Fruit fly (Drosophila melanogaster): ENCODE data around the gene Adhr.

Gene Adhr

dm6 chr2L:14568507-14569104 lies 46.7 kb upstream of the Adhr start:
- TF ChIP-seq Rfx (GFP tag; IDR thresholded peaks at IDR 0.05) (no peak), nom (GFP tag; optimal IDR thresholded peaks at IDR 0.05) (peak; percentile 21), CG9876 (GFP tag; optimal IDR thresholded peaks at IDR 0.05) (no peak), CG2129 (GFP tag; IDR thresholded peaks at IDR 0.05; ENCODE audit: partially characterized antibody) (no peak), bsh (GFP tag; optimal IDR thresholded peaks at IDR 0.05) (peak in 1 of 2 experiments; percentile 5), crol (GFP tag; IDR thresholded peaks at IDR 0.05) (peak; percentile 52), CG3065 (GFP tag; optimal IDR thresholded peaks at IDR 0.05) (peak; percentile 51), CG17802 (tag; optimal IDR thresholded peaks at IDR 0.05) (no peak), CG4820 (GFP tag; optimal IDR thresholded peaks at IDR 0.05) (no peak), CG14441 (GFP tag; IDR thresholded peaks at IDR 0.05) (no peak), CG17385 (GFP tag; optimal IDR thresholded peaks at IDR 0.05) (peak; percentile 8)

- peak; percentile 82 for TF ChIP-seq D19A (tag; optimal IDR thresholded peaks at IDR 0.05)
- TF ChIP-seq tap (tag; optimal IDR thresholded peaks at IDR 0.05) = no peak
These were observed 46.1 kb upstream of the Adhr start for dm6 chr2L:14569301-14569700.

dm6 chr2L:14570129-14570528 lies 45.2 kb upstream of the Adhr start:
- no peak for TF ChIP-seq luna (GFP tag; optimal IDR thresholded peaks at IDR 0.05)
- TF ChIP-seq Max (GFP tag; optimal IDR thresholded peaks at IDR 0.05) = no peak
- no peak for TF ChIP-seq onecut (GFP tag; IDR thresholded peaks at IDR 0.05)
- no peak for TF ChIP-seq CG13775 (GFP tag; optimal IDR thresholded peaks at IDR 0.05)
- TF ChIP-seq pho (GFP tag; optimal IDR thresholded peaks at IDR 0.05) = no peak
- TF ChIP-seq CG7271 (tag; optimal IDR thresholded peaks at IDR 0.05) = no peak
- no peak for TF ChIP-seq CG9609 (GFP tag; optimal IDR thresholded peaks at IDR 0.05)
- no peak for TF ChIP-seq inv (GFP tag; IDR thresholded peaks at IDR 0.05; ENCODE audit: partially characterized antibody)
- TF ChIP-seq CG12299 (tag; optimal IDR thresholded peaks at IDR 0.05) = no peak
- peak in 1 of 2 experiments; percentile 11 for TF ChIP-seq bsh (GFP tag; optimal IDR thresholded peaks at IDR 0.05)
- TF ChIP-seq nerfin-2 (GFP tag; IDR thresholded peaks at IDR 0.05; ENCODE audit: partially characterized antibody) = no peak
- TF ChIP-seq CG18599 (GFP tag; optimal IDR thresholded peaks at IDR 0.05) = no peak
- no peak for TF ChIP-seq Scr (GFP tag; IDR thresholded peaks at IDR 0.05; ENCODE audit: partially characterized antibody)
- no peak for TF ChIP-seq chinmo (GFP tag; IDR thresholded peaks at IDR 0.05; ENCODE audit: partially characterized antibody)
- peak; percentile 63 for TF ChIP-seq sens (GFP tag)
- no peak for TF ChIP-seq CG42726 (GFP tag; IDR thresholded peaks at IDR 0.05; ENCODE audit: partially characterized antibody)
- no peak for TF ChIP-seq Kr (GFP tag; optimal IDR thresholded peaks at IDR 0.05)
- TF ChIP-seq ranshi (GFP tag; IDR thresholded peaks at IDR 0.05) = 0 out of 2 replicates have a peak, but pooled peaks have one; percentile 17
- TF ChIP-seq rib (GFP tag; IDR thresholded peaks at IDR 0.05) = no peak
- TF ChIP-seq Taf1 (GFP tag; IDR thresholded peaks at IDR 0.05) = no peak
- TF ChIP-seq CG2129 (GFP tag; IDR thresholded peaks at IDR 0.05; ENCODE audit: partially characterized antibody) = no peak
- TF ChIP-seq Bteb2 (GFP tag; optimal IDR thresholded peaks at IDR 0.05) = no peak
- TF ChIP-seq Ets65A (GFP tag) = peak; percentile 51
- no peak for TF ChIP-seq CG1603 (tag; optimal IDR thresholded peaks at IDR 0.05)
- TF ChIP-seq tap (tag; optimal IDR thresholded peaks at IDR 0.05) = no peak
- TF ChIP-seq CG17912 (GFP tag; optimal IDR thresholded peaks at IDR 0.05) = no peak
- TF ChIP-seq ATbp (GFP tag; optimal IDR thresholded peaks at IDR 0.05) = no peak
- no peak for TF ChIP-seq cwo (GFP tag; optimal IDR thresholded peaks at IDR 0.05)
- TF ChIP-seq jumu (GFP tag; optimal IDR thresholded peaks at IDR 0.05) = no peak
- no peak for TF ChIP-seq MESR4 (GFP tag; optimal IDR thresholded peaks at IDR 0.05)
- no peak for TF ChIP-seq scrt (GFP tag; optimal IDR thresholded peaks at IDR 0.05)
- no peak for TF ChIP-seq CkIIα-i1 (GFP tag; IDR thresholded peaks at IDR 0.05)
- no peak for TF ChIP-seq Six4 (GFP tag; optimal IDR thresholded peaks at IDR 0.05)
- no peak for TF ChIP-seq CG17361 (GFP tag; IDR thresholded peaks at IDR 0.05)
- no peak for TF ChIP-seq prd (optimal IDR thresholded peaks at IDR 0.05)
- no peak for TF ChIP-seq prd (GFP tag; IDR thresholded peaks at IDR 0.05)
